Fruit fly (Drosophila melanogaster) whole organism, wandering third instar larva: ENCODE results near the gene CG5281.

ENCODE experiments used
- Abd-B ChIP-seq: fragments of >200 bp; optimal IDR thresholded peaks from 2 replicates; lab custom pipeline; 2017; ENCODE audit warnings: missing biosample characterization, missing genetic modification characterization
- Dfd ChIP-seq: fragments of >200 bp; optimal IDR thresholded peaks from 2 replicates; lab custom pipeline; 2017; ENCODE audit warnings: missing biosample characterization, missing genetic modification characterization
- Hnf4 ChIP-seq: fragments of 200-800 bp; sonication (Bioruptor generic); optimal IDR thresholded peaks from 2 replicates; lab custom pipeline; 2016; ENCODE audit warnings: missing biosample characterization, mild to moderate bottlenecking, missing genetic modification characterization
- Myc ChIP-seq: fragments of >200 bp; optimal IDR thresholded peaks from 2 replicates; lab custom pipeline; 2017
- jim ChIP-seq: fragments of 175-275, 200-325 bp; sonication (Bioruptor generic); optimal IDR thresholded peaks from 2 replicates; lab custom pipeline; 2016; ENCODE audit warnings: missing biosample characterization, mild to moderate bottlenecking, missing genetic modification characterization
- lola ChIP-seq: fragments of >200 bp; optimal IDR thresholded peaks from 2 replicates; lab custom pipeline; 2017; ENCODE audit warnings: missing biosample characterization, missing genetic modification characterization
- sv ChIP-seq: fragments of 200-800 bp; sonication (Bioruptor generic); optimal IDR thresholded peaks from 3 replicates; lab custom pipeline; 2016; ENCODE audit warnings: missing biosample characterization, missing genetic modification characterization
- usp ChIP-seq: fragments of >200 bp; optimal IDR thresholded peaks from 2 replicates; lab custom pipeline; 2017; ENCODE audit warnings: missing biosample characterization, missing genetic modification characterization

DNA sequence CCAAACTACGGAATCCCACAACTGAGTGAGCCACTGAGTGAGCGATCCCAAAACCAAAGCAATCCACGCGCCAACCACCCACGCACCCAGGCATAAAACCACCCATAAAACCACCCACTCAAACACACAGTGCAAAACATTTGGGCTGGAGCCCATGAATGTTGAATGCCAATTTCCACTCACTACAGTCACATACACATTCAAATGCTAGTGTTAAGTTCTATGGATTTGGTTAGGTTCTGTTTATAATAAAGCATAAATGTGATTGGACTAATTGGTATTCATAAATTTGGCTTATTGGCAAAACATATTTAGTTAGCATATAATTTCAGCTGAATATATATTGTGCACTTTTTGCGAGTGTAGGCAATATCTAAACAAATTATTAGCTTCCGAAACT is 34.1 kb downstream of the CG5281 start:
- TF ChIP-seq jim, result no peak
- TF ChIP-seq lola, result no peak
- no peak for TF ChIP-seq Myc (lab: Kevin White, UChicago)
- TF ChIP-seq usp, result no peak
- TF ChIP-seq Dfd, result no peak
- no peak for TF ChIP-seq Hnf4 (GFP tag; lab: Kevin White, UChicago)
- no peak for TF ChIP-seq sv (GFP tag; lab: Kevin White, UChicago)
- no peak for TF ChIP-seq Abd-B (GFP tag; lab: Kevin White, UChicago)
